Fruit fly (Drosophila melanogaster) whole organism, prepupa: ENCODE measurements around the gene Snx3.
A peak's percentile ranks its signal among the peaks of the same experiment; 100 is the strongest.

Experiments
- Blimp-1 ChIP-seq: fragments of 200-800 bp; sonication (Bioruptor generic); optimal IDR thresholded peaks from 3 replicates; lab custom pipeline; 2017; ENCODE audit warnings: missing biosample characterization, missing genetic modification characterization, mild to moderate bottlenecking, moderate library complexity, missing genetic modification reagents
- CG10631 ChIP-seq: fragments of 200-800 bp; sonication (Bioruptor generic); optimal IDR thresholded peaks from 2 replicates; lab custom pipeline; 2016; ENCODE audit warnings: missing biosample characterization, missing genetic modification characterization
- CG10669 ChIP-seq: fragments of 200-800 bp; sonication (Bioruptor generic); optimal IDR thresholded peaks from 3 replicates; lab custom pipeline; 2018; ENCODE audit warnings: missing biosample characterization, mild to moderate bottlenecking, missing genetic modification characterization, moderate library complexity
- CG11294 ChIP-seq: fragments of 200-800 bp; sonication (Bioruptor generic); IDR thresholded peaks from 2 replicates; pipeline ENCODE4 v1.3.6; 2022; ENCODE audit warnings: missing biosample characterization, missing genetic modification characterization
- CG11762 ChIP-seq: fragments of 200-800 bp; sonication (Bioruptor generic); optimal IDR thresholded peaks from 3 replicates; lab custom pipeline; 2016; ENCODE audit warnings: missing biosample characterization, missing genetic modification characterization; ENCODE audit not compliant: insufficient read depth
- CG11902 ChIP-seq: fragments of 200-800 bp; sonication (Bioruptor generic); optimal IDR thresholded peaks from 3 replicates; lab custom pipeline; 2016; ENCODE audit warnings: missing biosample characterization, missing genetic modification characterization
- CG15336 ChIP-seq: fragments of 200-800 bp; sonication (Bioruptor generic); IDR thresholded peaks from 2 replicates; pipeline ENCODE4 v1.3.6; 2022; ENCODE audit warnings: missing biosample characterization, missing genetic modification characterization
- CG1621 ChIP-seq: fragments of 200-800 bp; sonication (Bioruptor generic); optimal IDR thresholded peaks from 3 replicates; lab custom pipeline; 2018; ENCODE audit warnings: missing biosample characterization, mild to moderate bottlenecking, missing genetic modification characterization
- CG16779 ChIP-seq: fragments of 200-800 bp; sonication (Bioruptor generic); optimal IDR thresholded peaks from 3 replicates; lab custom pipeline; 2017; ENCODE audit warnings: missing biosample characterization, mild to moderate bottlenecking, missing genetic modification characterization
- CG31627 ChIP-seq: fragments of 200-800 bp; sonication (Bioruptor generic); optimal IDR thresholded peaks from 3 replicates; lab custom pipeline; 2016; ENCODE audit warnings: missing biosample characterization, missing genetic modification characterization
- CG32006 ChIP-seq: fragments of 200-800 bp; sonication (Bioruptor generic); optimal IDR thresholded peaks from 3 replicates; lab custom pipeline; 2017; ENCODE audit warnings: missing biosample characterization, mild to moderate bottlenecking, missing genetic modification characterization
- CG34406 ChIP-seq: fragments of 200-800 bp; sonication (Bioruptor generic); optimal IDR thresholded peaks from 3 replicates; lab custom pipeline; 2016; ENCODE audit warnings: missing biosample characterization, missing genetic modification characterization
- CG3919 ChIP-seq: fragments of 200-800 bp; sonication (Bioruptor generic); optimal IDR thresholded peaks from 3 replicates; lab custom pipeline; 2016; ENCODE audit warnings: missing biosample characterization, missing genetic modification characterization
- CG4318 ChIP-seq: fragments of 200-800 bp; sonication (Bioruptor generic); optimal IDR thresholded peaks from 3 replicates; lab custom pipeline; 2017; ENCODE audit warnings: missing biosample characterization, mild to moderate bottlenecking, missing genetic modification characterization
- CG6276 ChIP-seq: fragments of 200-800 bp; sonication (Bioruptor generic); optimal IDR thresholded peaks from 2 replicates; lab custom pipeline; 2017; ENCODE audit warnings: missing biosample characterization, mild to moderate bottlenecking, missing genetic modification characterization
- CG6808 ChIP-seq: fragments of 200-800 bp; sonication (Bioruptor generic); optimal IDR thresholded peaks from 3 replicates; lab custom pipeline; 2017; ENCODE audit warnings: missing biosample characterization, missing genetic modification characterization, mild to moderate bottlenecking, moderate library complexity, missing genetic modification reagents
- CG6854 ChIP-seq: fragments of 200-800 bp; sonication (Bioruptor generic); optimal IDR thresholded peaks from 2 replicates; lab custom pipeline; 2017; ENCODE audit warnings: missing biosample characterization, mild to moderate bottlenecking, missing genetic modification characterization
- CG7368 ChIP-seq: fragments of 200-800 bp; sonication (Bioruptor generic); optimal IDR thresholded peaks from 3 replicates; lab custom pipeline; 2016; ENCODE audit warnings: missing biosample characterization, missing genetic modification characterization
- CG9139 ChIP-seq: fragments of 200-800 bp; sonication (Bioruptor generic); optimal IDR thresholded peaks from 3 replicates; lab custom pipeline; 2017; ENCODE audit warnings: missing biosample characterization, mild to moderate bottlenecking, missing genetic modification characterization
- Eip75B ChIP-seq: fragments of 200-800 bp; sonication (Bioruptor generic); optimal IDR thresholded peaks from 3 replicates; lab custom pipeline; 2016; ENCODE audit warnings: missing biosample characterization, missing genetic modification characterization
- Eip78C ChIP-seq: fragments of 200-800 bp; sonication (Bioruptor generic); peaks from one replicate; lab custom pipeline; 2016; ENCODE audit warnings: missing biosample characterization, missing genetic modification characterization
- Eip93F ChIP-seq: fragments of 200-800 bp; sonication (Bioruptor generic); optimal IDR thresholded peaks from 2 replicates; lab custom pipeline; 2016; ENCODE audit warnings: missing biosample characterization, mild to moderate bottlenecking, missing genetic modification characterization
- Gug ChIP-seq: fragments of 200-800 bp; sonication (Bioruptor generic); IDR thresholded peaks from 2 replicates; pipeline ENCODE4 v1.3.6; 2022; ENCODE audit warnings: missing biosample characterization, missing genetic modification characterization
- Hr38 ChIP-seq: sonication (Bioruptor generic); optimal IDR thresholded peaks from 2 replicates; lab custom pipeline; 2016; ENCODE audit warnings: missing biosample characterization, missing genetic modification characterization
- Hr4 ChIP-seq: fragments of 200-800 bp; sonication (Bioruptor generic); optimal IDR thresholded peaks from 3 replicates; lab custom pipeline; 2016; ENCODE audit warnings: missing biosample characterization, missing genetic modification characterization
- Lpt ChIP-seq: fragments of 200-800 bp; sonication (Bioruptor generic); optimal IDR thresholded peaks from 3 replicates; lab custom pipeline; 2016; ENCODE audit warnings: missing biosample characterization, missing genetic modification characterization
- Met ChIP-seq: fragments of 200-800 bp; sonication (Bioruptor generic); optimal IDR thresholded peaks from 3 replicates; lab custom pipeline; 2016; ENCODE audit warnings: missing biosample characterization, missing genetic modification characterization
- OdsH ChIP-seq: fragments of 200-800 bp; sonication (Bioruptor generic); optimal IDR thresholded peaks from 3 replicates; lab custom pipeline; 2016; ENCODE audit warnings: missing biosample characterization, missing genetic modification characterization
- Smox ChIP-seq: fragments of 200-800 bp; sonication (Bioruptor generic); optimal IDR thresholded peaks from 3 replicates; lab custom pipeline; 2016; ENCODE audit warnings: missing biosample characterization, missing genetic modification characterization
- Sox102F ChIP-seq: fragments of 200-800 bp; sonication (Bioruptor generic); optimal IDR thresholded peaks from 2 replicates; lab custom pipeline; 2016; ENCODE audit warnings: missing biosample characterization, mild to moderate bottlenecking, missing genetic modification characterization
- Sox14 ChIP-seq: fragments of 200-800 bp; sonication (Bioruptor generic); optimal IDR thresholded peaks from 3 replicates; lab custom pipeline; 2016; ENCODE audit warnings: missing biosample characterization, missing genetic modification characterization
- Sox15 ChIP-seq: fragments of 200-800 bp; sonication (Bioruptor generic); optimal IDR thresholded peaks from 3 replicates; lab custom pipeline; 2016; ENCODE audit warnings: missing biosample characterization, missing genetic modification characterization
- achi ChIP-seq: fragments of 200-800 bp; sonication (Bioruptor generic); optimal IDR thresholded peaks from 3 replicates; lab custom pipeline; 2016; ENCODE audit warnings: missing biosample characterization, missing genetic modification characterization
- acj6 ChIP-seq: fragments of 200-800 bp; sonication (Bioruptor generic); optimal IDR thresholded peaks from 3 replicates; lab custom pipeline; 2016; ENCODE audit warnings: missing biosample characterization, missing genetic modification characterization
- cyc ChIP-seq: fragments of 200-800 bp; sonication (Bioruptor generic); optimal IDR thresholded peaks from 3 replicates; lab custom pipeline; 2016; ENCODE audit warnings: missing biosample characterization, missing genetic modification characterization
- dac ChIP-seq: fragments of 200-800 bp; sonication (Bioruptor generic); optimal IDR thresholded peaks from 2 replicates; lab custom pipeline; 2017; ENCODE audit warnings: missing biosample characterization, mild to moderate bottlenecking, missing genetic modification characterization
- dsx ChIP-seq: fragments of 200-800 bp; optimal IDR thresholded peaks from 3 replicates; lab custom pipeline; 2019; ENCODE audit warnings: missing biosample characterization, mild to moderate bottlenecking, missing genetic modification characterization, moderate library complexity; ENCODE audit not compliant: poor library complexity, severe bottlenecking
- esn ChIP-seq: fragments of 200-800 bp; sonication (Bioruptor generic); optimal IDR thresholded peaks from 2 replicates; lab custom pipeline; 2016; ENCODE audit warnings: missing biosample characterization, mild to moderate bottlenecking, missing genetic modification characterization, moderate library complexity
- fd59A ChIP-seq: fragments of 200-800 bp; sonication (Bioruptor generic); optimal IDR thresholded peaks from 2 replicates; lab custom pipeline; 2017; ENCODE audit warnings: missing biosample characterization, mild to moderate bottlenecking, missing genetic modification characterization, missing genetic modification reagents
- fd85E ChIP-seq: fragments of 200-800 bp; sonication (Bioruptor generic); optimal IDR thresholded peaks from 3 replicates; lab custom pipeline; 2016; ENCODE audit warnings: missing biosample characterization, missing genetic modification characterization
- fkh ChIP-seq: fragments of 200-800 bp; sonication (Bioruptor generic); optimal IDR thresholded peaks from 3 replicates; lab custom pipeline; 2017; ENCODE audit warnings: missing biosample characterization, mild to moderate bottlenecking, missing genetic modification characterization, moderate library complexity
- lz ChIP-seq: fragments of 200-800 bp; sonication (Bioruptor generic); optimal IDR thresholded peaks from 3 replicates; lab custom pipeline; 2016; ENCODE audit warnings: missing biosample characterization, missing genetic modification characterization
- net ChIP-seq: fragments of 200-800 bp; sonication (Bioruptor generic); optimal IDR thresholded peaks from 3 replicates; lab custom pipeline; 2016; ENCODE audit warnings: missing biosample characterization, missing genetic modification characterization
- salr ChIP-seq, 2 experiments: fragments of 200-800 bp; sonication (Bioruptor generic); optimal IDR thresholded peaks; 3 replicates each; lab custom pipeline; 2016 to 2018; ENCODE audit warnings: missing biosample characterization in 2 of 2, missing genetic modification characterization in 2 of 2, mild to moderate bottlenecking in 1 of 2
- ss ChIP-seq, 2 experiments: fragments of 200-800 bp; sonication (Bioruptor generic); optimal IDR thresholded peaks; 2 replicates in 1 of 2; 3 replicates in 1 of 2; lab custom pipeline; 2017 to 2018; ENCODE audit warnings: mild to moderate bottlenecking in 2 of 2, missing biosample characterization in 2 of 2, missing genetic modification characterization in 2 of 2, moderate library complexity in 1 of 2
- svp ChIP-seq: fragments of 200-800 bp; sonication (Bioruptor generic); peaks from one replicate; lab custom pipeline; 2016; ENCODE audit warnings: missing biosample characterization, missing genetic modification characterization
- topi ChIP-seq: fragments of 200-800 bp; sonication (Bioruptor generic); optimal IDR thresholded peaks from 3 replicates; lab custom pipeline; 2016; ENCODE audit warnings: missing biosample characterization, missing genetic modification characterization
- vri ChIP-seq: fragments of 200-800 bp; sonication (Bioruptor generic); optimal IDR thresholded peaks from 3 replicates; lab custom pipeline; 2016; ENCODE audit warnings: missing biosample characterization, mild to moderate bottlenecking, missing genetic modification characterization

Gene Snx3

dm6 chr3R:12642051-12642532 lies 14.3 kb downstream of the Snx3 start, which contains the start of gene CG6753:
TSS of gene CG6753 (minus strand) at chr3R:12642482.
- no peak for TF ChIP-seq CG10669 (GFP tag; lab: Kevin White, UChicago)
- TF ChIP-seq Blimp-1 = peak; percentile 90
- TF ChIP-seq Hr38 (GFP tag; lab: Kevin White, UChicago) = no peak

dm6 chr3R:12644621-12645310 lies 16.9 kb downstream of the Snx3 start:
- TF ChIP-seq CG11762 (no peak), Eip78C (GFP tag; lab: Kevin White, UChicago) (peak; percentile 66), Sox102F (no peak), dac (no peak), CG6276 (GFP tag; lab: Kevin White, UChicago) (no peak), acj6 (GFP tag; lab: Kevin White, UChicago) (no peak), vri (peak; percentile 40), CG1621 (tag; lab: Kevin White, UChicago) (no peak), Met (GFP tag; lab: Kevin White, UChicago) (peak; percentile 20), CG4318 (no peak), CG32006 (GFP tag; lab: Kevin White, UChicago) (no peak), CG9139 (no peak), Eip93F (GFP tag; lab: Kevin White, UChicago) (no peak), fd85E (GFP tag; lab: Kevin White, UChicago) (no peak), net (GFP tag; lab: Kevin White, UChicago) (no peak), OdsH (GFP tag; lab: Kevin White, UChicago) (no peak), Sox14 (GFP tag; lab: Kevin White, UChicago) (no peak), CG10669 (GFP tag; lab: Kevin White, UChicago) (no peak), CG11902 (GFP tag; lab: Kevin White, UChicago) (no peak), ss (GFP tag; optimal IDR thresholded peaks at IDR 0.05; lab: Kevin White, UChicago) (no peak), CG3919 (no peak), Smox (GFP tag; lab: Kevin White, UChicago) (no peak), dsx (no peak), CG7368 (GFP tag; lab: Kevin White, UChicago) (peak; percentile 26), Lpt (GFP tag; lab: Kevin White, UChicago) (no peak), Hr38 (GFP tag; lab: Kevin White, UChicago) (no peak), CG16779 (no peak), topi (no peak), Hr4 (GFP tag; lab: Kevin White, UChicago) (no peak), CG6808 (GFP tag; lab: Kevin White, UChicago) (no peak), CG10631 (GFP tag; lab: Kevin White, UChicago) (no peak), svp (GFP tag; lab: Kevin White, UChicago) (peak; percentile 66), lz (peak; percentile 22), CG34406 (GFP tag; lab: Kevin White, UChicago) (peak; percentile 11), Eip75B (no peak), Blimp-1 (no peak), achi (GFP tag; lab: Kevin White, UChicago) (peak; percentile 11), fkh (GFP tag; lab: Kevin White, UChicago) (peak; percentile 46), CG11294 (GFP tag; lab: Robert Waterston, UW) (no peak), CG6854 (GFP tag; lab: Kevin White, UChicago) (no peak), salr (GFP tag; optimal IDR thresholded peaks at IDR 0.05; lab: Kevin White, UChicago) (no peak), fd59A (GFP tag; lab: Kevin White, UChicago) (no peak), CG15336 (GFP tag; lab: Robert Waterston, UW) (no peak), CG31627 (peak; percentile 15), cyc (no peak), Sox15 (GFP tag; lab: Kevin White, UChicago) (peak; percentile 9), Gug (GFP tag; lab: Robert Waterston, UW) (no peak), esn (peak; percentile 13)
